Worm (Caenorhabditis elegans): ENCODE data around the gene gtsf-1.

DNA sequence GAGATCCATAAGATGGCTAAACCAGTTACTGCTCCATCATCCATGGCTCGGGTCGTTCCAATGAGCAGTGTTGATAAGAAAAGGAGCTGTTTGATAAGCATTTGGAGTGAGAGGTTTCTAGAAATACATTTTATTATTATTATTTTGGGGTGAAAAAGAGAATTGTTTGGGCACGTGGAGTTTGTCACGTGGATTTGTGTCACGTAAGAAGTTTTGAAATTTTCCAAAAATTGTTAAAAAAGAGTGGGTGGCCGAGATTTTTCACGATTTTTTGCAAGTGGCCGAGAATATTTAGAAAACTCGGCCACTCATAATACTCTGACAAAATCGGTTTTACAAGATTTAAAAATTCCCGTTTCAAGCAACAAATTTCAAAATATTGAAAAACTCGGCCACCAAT, 3.3 kb downstream of the gtsf-1 start, which contains the start of gene T06A10.106:
- TF ChIP-seq unc-98 (GFP tag; IDR thresholded peaks at IDR 0.05) (no peak), rnt-1 (tag; optimal IDR thresholded peaks at IDR 0.05) (no peak), alr-1 (tag; optimal IDR thresholded peaks at IDR 0.05; ENCODE audit: borderline replicate concordance) (no peak), pag-3 (tag; optimal IDR thresholded peaks at IDR 0.05; ENCODE audit: borderline replicate concordance, insufficient read depth) (no peak), lin-14 (GFP tag; optimal IDR thresholded peaks at IDR 0.05) (no peak), ceh-82 (tag; optimal IDR thresholded peaks at IDR 0.05) (no peak), nhr-77 (tag; optimal IDR thresholded peaks at IDR 0.05) (no peak), zag-1 (tag; optimal IDR thresholded peaks at IDR 0.05) (no peak), fkh-8 (tag; optimal IDR thresholded peaks at IDR 0.05) (no peak), nhr-237 (tag; optimal IDR thresholded peaks at IDR 0.05) (no peak)
